Worm (Caenorhabditis elegans) whole organism, L4 larva: ENCODE data around the gene nspg-5.

Source experiments
- dmd-9 ChIP-seq: fragments of 200-800 bp; sonication (Bioruptor generic); IDR thresholded peaks from 2 replicates; pipeline ENCODE4 v1.3.6; 2022; ENCODE audit warnings: missing genetic modification reagents, missing genetic modification characterization, missing compliant biosample characterization
- pqm-1 ChIP-seq: sonication (generic microtip); optimal IDR thresholded peaks from 2 replicates; lab custom pipeline; 2017; ENCODE audit warnings: missing biosample characterization, missing genetic modification characterization

ce11 chrX:2940572-2940971 is 41.2 kb upstream of the nspg-5 start, which contains the start of gene pfk-1.1:
- TF ChIP-seq pqm-1 (tag; lab: Kevin White, UChicago) (no peak), dmd-9 (no peak)
